Fruit fly (Drosophila melanogaster): ENCODE measurements around the gene CG32277.

dm6 chr3L:3206263-3206662 lies 1.0 kb upstream of the CG32277 start, which contains the start of gene CG33160:
- TF ChIP-seq CG14014 (GFP tag; IDR thresholded peaks at IDR 0.05) = no peak
- no peak for TF ChIP-seq usp (GFP tag; optimal IDR thresholded peaks at IDR 0.05)
- TF ChIP-seq CG7745 (tag; optimal IDR thresholded peaks at IDR 0.05) = no peak
- TF ChIP-seq CG8924 (tag; optimal IDR thresholded peaks at IDR 0.05) = no peak
- no peak for TF ChIP-seq CG7839 (tag; optimal IDR thresholded peaks at IDR 0.05)
- no peak for TF ChIP-seq pfk (GFP tag; optimal IDR thresholded peaks at IDR 0.05)
- TF ChIP-seq inv (GFP tag; IDR thresholded peaks at IDR 0.05; ENCODE audit: partially characterized antibody) = no peak
- TF ChIP-seq ind (GFP tag; optimal IDR thresholded peaks at IDR 0.05) = no peak
- no peak for TF ChIP-seq Poxn (GFP tag; IDR thresholded peaks at IDR 0.05)

All from whole organism, embryonic.